Fruit fly (Drosophila melanogaster) whole organism, embryonic: ENCODE data around the gene CG1951.

Experiments used
- Ada2b ChIP-seq: fragments of 200-800 bp; sonication (Bioruptor generic); IDR thresholded peaks from 2 replicates; pipeline ENCODE4 v1.3.6; 2022; ENCODE audit warnings: missing biosample characterization, missing genetic modification characterization
- CG10565 ChIP-seq: fragments of 200-800 bp; sonication (Bioruptor generic); optimal IDR thresholded peaks from 3 replicates; lab custom pipeline; 2016; ENCODE audit warnings: missing biosample characterization, mild to moderate bottlenecking, missing genetic modification characterization
- CG14667 ChIP-seq: fragments of 200-800 bp; sonication (Bioruptor generic); IDR thresholded peaks from 2 replicates; pipeline ENCODE4 v1.3.6; 2022; ENCODE audit warnings: missing biosample characterization, missing genetic modification characterization
- CG1647 ChIP-seq: fragments of 200-800 bp; sonication (Bioruptor generic); optimal IDR thresholded peaks from 3 replicates; lab custom pipeline; 2016; ENCODE audit warnings: missing biosample characterization, missing genetic modification characterization
- CG16863 ChIP-seq: fragments of 200-800 bp; sonication (Bioruptor generic); optimal IDR thresholded peaks from 3 replicates; lab custom pipeline; 2016; ENCODE audit warnings: missing biosample characterization, missing genetic modification characterization
- CG18011 ChIP-seq: fragments of 200-800 bp; sonication (Bioruptor generic); optimal IDR thresholded peaks from 2 replicates; lab custom pipeline; 2017; ENCODE audit warnings: missing biosample characterization, missing genetic modification characterization, mild to moderate bottlenecking, moderate library complexity, missing genotype
- CG18599 ChIP-seq: fragments of 200-800 bp; sonication (Bioruptor generic); optimal IDR thresholded peaks from 3 replicates; lab custom pipeline; 2017; ENCODE audit warnings: missing biosample characterization, missing genetic modification characterization, mild to moderate bottlenecking, moderate library complexity, missing genetic modification reagents
- CG18619 ChIP-seq: fragments of 200-800 bp; sonication (Bioruptor generic); optimal IDR thresholded peaks from 3 replicates; lab custom pipeline; 2017; ENCODE audit warnings: missing biosample characterization, mild to moderate bottlenecking, missing genetic modification characterization
- CG30431 ChIP-seq: fragments of 200-800 bp; sonication (Bioruptor generic); optimal IDR thresholded peaks from 2 replicates; lab custom pipeline; 2017; ENCODE audit warnings: missing biosample characterization, missing genetic modification characterization
- CG31441 ChIP-seq: fragments of 200-800 bp; sonication (Bioruptor generic); IDR thresholded peaks from 2 replicates; pipeline ENCODE4 v1.3.6; 2022; ENCODE audit warnings: missing biosample characterization, missing genetic modification characterization
- CG4404 ChIP-seq: fragments of 200-800 bp; sonication (Bioruptor generic); IDR thresholded peaks from 2 replicates; pipeline ENCODE4 v1.3.6; 2022; ENCODE audit warnings: missing biosample characterization, missing genetic modification characterization
- CG6791 ChIP-seq: fragments of 200-800 bp; sonication (Bioruptor generic); IDR thresholded peaks from 3 replicates; pipeline ENCODE4 v1.3.6; 2022; ENCODE audit warnings: missing biosample characterization, missing genetic modification characterization; ENCODE audit not compliant: partially characterized antibody
- CG7786 ChIP-seq: fragments of 200-800 bp; sonication (Bioruptor generic); optimal IDR thresholded peaks from 2 replicates; lab custom pipeline; 2016; ENCODE audit warnings: missing biosample characterization, missing genetic modification characterization
- CG8388 ChIP-seq: fragments of 200-800 bp; sonication (Bioruptor generic); optimal IDR thresholded peaks from 2 replicates; lab custom pipeline; 2019; ENCODE audit warnings: missing biosample characterization, mild to moderate bottlenecking, missing genetic modification characterization, moderate library complexity
- CG9215 ChIP-seq: fragments of 200-800 bp; sonication (Bioruptor generic); IDR thresholded peaks from 2 replicates; pipeline ENCODE4 v1.3.6; 2022; ENCODE audit warnings: missing biosample characterization, missing genetic modification characterization
- Camta ChIP-seq: fragments of 200-800 bp; sonication (Bioruptor generic); optimal IDR thresholded peaks from 2 replicates; lab custom pipeline; 2016; ENCODE audit warnings: missing biosample characterization, missing genetic modification characterization
- CoRest ChIP-seq: fragments of 200-800 bp; sonication (Bioruptor generic); optimal IDR thresholded peaks from 3 replicates; lab custom pipeline; 2018; ENCODE audit warnings: missing biosample characterization, mild to moderate bottlenecking, missing genetic modification characterization, moderate library complexity
- Deaf1 ChIP-seq: fragments of 200-800 bp; optimal IDR thresholded peaks from 3 replicates; lab custom pipeline; 2019; ENCODE audit warnings: missing biosample characterization, mild to moderate bottlenecking, missing genetic modification characterization, moderate library complexity
- E2f2 ChIP-seq: fragments of 200-800 bp; sonication (Bioruptor generic); IDR thresholded peaks from 2 replicates; pipeline ENCODE4 v1.3.6; 2022; ENCODE audit warnings: missing biosample characterization, missing genetic modification characterization
- Eip74EF ChIP-seq, 2 experiments: fragments of 200-800 bp in 1 of 2; fragments of >200 bp in 1 of 2; sonication (Bioruptor generic) in 1 of 2; optimal IDR thresholded peaks; 2 replicates each; lab custom pipeline; 2017 to 2019; ENCODE audit warnings: missing biosample characterization in 2 of 2, missing genetic modification characterization in 2 of 2, mild to moderate bottlenecking in 1 of 2, moderate library complexity in 1 of 2
- HLHmδ ChIP-seq: fragments of 200-800 bp; sonication (Bioruptor generic); optimal IDR thresholded peaks from 2 replicates; lab custom pipeline; 2018; ENCODE audit warnings: missing biosample characterization, mild to moderate bottlenecking, missing genetic modification characterization, moderate library complexity
- Hey ChIP-seq: fragments of 200-800 bp; sonication (Bioruptor generic); optimal IDR thresholded peaks from 3 replicates; lab custom pipeline; 2018; ENCODE audit warnings: missing biosample characterization, mild to moderate bottlenecking, missing genetic modification characterization
- HmgZ ChIP-seq: fragments of 200-800 bp; sonication (Bioruptor generic); optimal IDR thresholded peaks from 2 replicates; lab custom pipeline; 2018; ENCODE audit warnings: missing biosample characterization, mild to moderate bottlenecking, missing genetic modification characterization
- Mes4 ChIP-seq: fragments of 200-800 bp; sonication (Bioruptor generic); optimal IDR thresholded peaks from 2 replicates; lab custom pipeline; 2016; ENCODE audit warnings: missing biosample characterization, missing genetic modification characterization
- ac ChIP-seq: fragments of 200-800 bp; sonication (Bioruptor generic); optimal IDR thresholded peaks from 3 replicates; lab custom pipeline; 2017; ENCODE audit warnings: missing biosample characterization, mild to moderate bottlenecking, missing genetic modification characterization
- al ChIP-seq: fragments of 200-800 bp; sonication (Bioruptor generic); IDR thresholded peaks from 2 replicates; pipeline ENCODE4 v1.3.6; 2022; ENCODE audit warnings: missing biosample characterization, missing genetic modification characterization
- ash1 ChIP-seq: fragments of 200-800 bp; sonication (Bioruptor generic); optimal IDR thresholded peaks from 2 replicates; lab custom pipeline; 2018; ENCODE audit warnings: missing biosample characterization, mild to moderate bottlenecking, missing genetic modification characterization
- bab2 ChIP-seq: fragments of 200-800 bp; sonication (Bioruptor generic); optimal IDR thresholded peaks from 2 replicates; lab custom pipeline; 2016; ENCODE audit warnings: missing biosample characterization, missing genetic modification characterization
- cato ChIP-seq: fragments of 200-800 bp; sonication (Bioruptor generic); optimal IDR thresholded peaks from 2 replicates; lab custom pipeline; 2016; ENCODE audit warnings: missing biosample characterization, missing genetic modification characterization, borderline replicate concordance
- crc ChIP-seq: fragments of 200-800 bp; sonication (Bioruptor generic); optimal IDR thresholded peaks from 2 replicates; lab custom pipeline; 2016; ENCODE audit warnings: missing biosample characterization, missing genetic modification characterization
- eve ChIP-seq, 2 experiments: fragments of >200 bp; optimal IDR thresholded peaks; 2 replicates each; lab custom pipeline; 2017; ENCODE audit warnings: missing biosample characterization in 2 of 2, missing genetic modification characterization in 2 of 2
- ewg ChIP-seq: fragments of 200-800 bp; sonication (Bioruptor generic); optimal IDR thresholded peaks from 3 replicates; lab custom pipeline; 2017; ENCODE audit warnings: mild to moderate bottlenecking, missing biosample characterization, missing genetic modification reagents, missing genetic modification characterization
- fd102C ChIP-seq: fragments of 200-800 bp; sonication (Bioruptor generic); optimal IDR thresholded peaks from 2 replicates; lab custom pipeline; 2018; ENCODE audit warnings: missing biosample characterization, mild to moderate bottlenecking, missing genetic modification characterization, moderate library complexity
- fd96Cb ChIP-seq: fragments of 200-800 bp; sonication (Bioruptor generic); optimal IDR thresholded peaks from 2 replicates; lab custom pipeline; 2018; ENCODE audit warnings: missing biosample characterization, mild to moderate bottlenecking, missing genetic modification characterization, moderate library complexity
- fu2 ChIP-seq: fragments of 200-800 bp; sonication (Bioruptor generic); optimal IDR thresholded peaks from 2 replicates; lab custom pipeline; 2016; ENCODE audit warnings: missing biosample characterization, missing genetic modification characterization
- gem ChIP-seq: fragments of 200-800 bp; sonication (Bioruptor generic); optimal IDR thresholded peaks from 2 replicates; lab custom pipeline; 2019; ENCODE audit warnings: missing biosample characterization, mild to moderate bottlenecking, missing genetic modification characterization, moderate library complexity
- gsb ChIP-seq: fragments of 200-800 bp; sonication (Bioruptor generic); IDR thresholded peaks from 2 replicates; pipeline ENCODE4 v1.3.6; 2022; ENCODE audit warnings: missing biosample characterization, missing genetic modification characterization
- hth ChIP-seq: fragments of >200 bp; optimal IDR thresholded peaks from 2 replicates; lab custom pipeline; 2017; ENCODE audit warnings: inconsistent platforms
- jigr1 ChIP-seq: fragments of 200-800 bp; sonication (Bioruptor generic); IDR thresholded peaks from 3 replicates; pipeline ENCODE4 v1.3.6; 2022; ENCODE audit warnings: missing biosample characterization, missing genetic modification characterization
- lbe ChIP-seq: fragments of 200-800 bp; sonication (Bioruptor generic); optimal IDR thresholded peaks from 2 replicates; lab custom pipeline; 2016; ENCODE audit warnings: missing biosample characterization, mild to moderate bottlenecking, missing genetic modification characterization
- pho ChIP-seq: fragments of 200-800 bp; sonication (Bioruptor generic); optimal IDR thresholded peaks from 2 replicates; lab custom pipeline; 2016; ENCODE audit warnings: missing biosample characterization, missing genetic modification characterization
- sim ChIP-seq: fragments of 200-800 bp; sonication (Bioruptor generic); IDR thresholded peaks from 2 replicates; pipeline ENCODE4 v1.3.6; 2022; ENCODE audit warnings: missing biosample characterization, missing genetic modification characterization
- sna ChIP-seq: fragments of 200-800 bp; sonication (Bioruptor generic); IDR thresholded peaks from 2 replicates; pipeline ENCODE4 v1.3.6; 2022; ENCODE audit warnings: missing biosample characterization, missing genetic modification characterization; ENCODE audit not compliant: partially characterized antibody
- sr ChIP-seq: fragments of 200-800 bp; sonication (Bioruptor generic); IDR thresholded peaks from 3 replicates; pipeline ENCODE4 v1.3.6; 2022; ENCODE audit warnings: missing biosample characterization, missing genetic modification characterization
- ssp ChIP-seq: fragments of 200-800 bp; sonication (Bioruptor generic); IDR thresholded peaks from 2 replicates; pipeline ENCODE4 v1.3.6; 2022; ENCODE audit warnings: missing biosample characterization, missing genetic modification characterization
- sug ChIP-seq: fragments of 200-800 bp; optimal IDR thresholded peaks from 2 replicates; lab custom pipeline; 2019; ENCODE audit warnings: missing biosample characterization, mild to moderate bottlenecking, missing genetic modification characterization, moderate library complexity
- tll ChIP-seq, 2 experiments: fragments of 200-800 bp in 1 of 2; fragments of >200 bp in 1 of 2; sonication (Bioruptor generic) in 1 of 2; optimal IDR thresholded peaks; 2 replicates each; lab custom pipeline; 2017 to 2019; ENCODE audit warnings: missing biosample characterization in 2 of 2, missing genetic modification characterization in 2 of 2, mild to moderate bottlenecking in 1 of 2, moderate library complexity in 1 of 2
- trh ChIP-seq: fragments of 200-800 bp; sonication (Bioruptor generic); optimal IDR thresholded peaks from 2 replicates; lab custom pipeline; 2016; ENCODE audit warnings: missing biosample characterization, missing genetic modification characterization
- z ChIP-seq: fragments of 200-800 bp; sonication (Bioruptor generic); IDR thresholded peaks from 3 replicates; pipeline ENCODE4 v1.3.6; 2022; ENCODE audit warnings: missing biosample characterization, missing genetic modification characterization
- zen ChIP-seq: fragments of 200-800 bp; sonication (Bioruptor generic); optimal IDR thresholded peaks from 3 replicates; lab custom pipeline; 2018; ENCODE audit warnings: missing biosample characterization, mild to moderate bottlenecking, missing genetic modification characterization, moderate library complexity

Gene CG1951

dm6 chr3R:29040526-29041195 is 13.6 kb downstream of the CG1951 start (continued):
- no peak for TF ChIP-seq bab2
- TF ChIP-seq Camta: no peak
- TF ChIP-seq CG7786 (GFP tag; lab: Kevin White, UChicago): no peak
- TF ChIP-seq sug (tag; lab: Kevin White, UChicago): no peak
- TF ChIP-seq hth (lab: Kevin White, UChicago): no peak
- no peak for TF ChIP-seq ewg (GFP tag; lab: Kevin White, UChicago)
- TF ChIP-seq CG8388 (GFP tag; lab: Kevin White, UChicago): peak; percentile 58
- TF ChIP-seq trh (GFP tag; lab: Kevin White, UChicago): no peak
- TF ChIP-seq sr: no peak
- TF ChIP-seq CG1647 (GFP tag; lab: Kevin White, UChicago): no peak
- no peak for TF ChIP-seq CG10565 (GFP tag; lab: Kevin White, UChicago)
- no peak for TF ChIP-seq HLHmδ (GFP tag; lab: Kevin White, UChicago)
- peak; percentile 12 for TF ChIP-seq CG30431 (GFP tag; lab: Kevin White, UChicago)
- TF ChIP-seq gem (tag; lab: Kevin White, UChicago): peak; percentile 88
- TF ChIP-seq CG18599 (GFP tag; lab: Kevin White, UChicago): no peak
- TF ChIP-seq Eip74EF (GFP tag; optimal IDR thresholded peaks at IDR 0.05; lab: Kevin White, UChicago): no peak
- no peak for TF ChIP-seq Hey (tag; lab: Kevin White, UChicago)
- no peak for TF ChIP-seq ssp (GFP tag; lab: Robert Waterston, UW)
- peak; percentile 25 for TF ChIP-seq cato (GFP tag; lab: Kevin White, UChicago)
- no peak for TF ChIP-seq zen (tag; lab: Kevin White, UChicago)
- peak; percentile 23 for TF ChIP-seq pho
- TF ChIP-seq CG6791: no peak
- TF ChIP-seq CG14667 (GFP tag; lab: Robert Waterston, UW): no peak
- no peak for TF ChIP-seq gsb (GFP tag; lab: Robert Waterston, UW)
- no peak for TF ChIP-seq jigr1
- peak; percentile 26; the same call in 1 of the 2 replicates for TF ChIP-seq E2f2 (GFP tag; lab: Robert Waterston, UW)
- TF ChIP-seq CG18619 (GFP tag; lab: Kevin White, UChicago): peak; percentile 59
- no peak for TF ChIP-seq tll (GFP tag; optimal IDR thresholded peaks at IDR 0.05; lab: Kevin White, UChicago)
- no peak for TF ChIP-seq ac (GFP tag; lab: Kevin White, UChicago)
- TF ChIP-seq al (GFP tag; lab: Robert Waterston, UW): peak; percentile 47; the same call in 1 of the 2 replicates
- no peak for TF ChIP-seq fu2 (GFP tag; lab: Kevin White, UChicago)
- no peak for TF ChIP-seq Mes4
- TF ChIP-seq CG16863 (GFP tag; lab: Kevin White, UChicago): no peak
- no peak for TF ChIP-seq sim (GFP tag; lab: Robert Waterston, UW)
- no peak for TF ChIP-seq Deaf1 (tag; lab: Kevin White, UChicago)
- peak; percentile 71 for TF ChIP-seq HmgZ (tag; lab: Kevin White, UChicago)
- TF ChIP-seq Ada2b: peak; percentile 28
- TF ChIP-seq CG9215 (GFP tag; lab: Robert Waterston, UW): 0 out of 2 replicates have a peak, but pooled peaks have one; percentile 14
- TF ChIP-seq CG18011 (GFP tag; lab: Kevin White, UChicago): peak; percentile 17
- TF ChIP-seq CG31441 (GFP tag; lab: Robert Waterston, UW): no peak; the same call in 1 of the 2 replicates
- TF ChIP-seq sna: no peak
- TF ChIP-seq eve (GFP tag; optimal IDR thresholded peaks at IDR 0.05; lab: Kevin White, UChicago): no peak
- TF ChIP-seq CG4404 (GFP tag; lab: Robert Waterston, UW): no peak
- TF ChIP-seq z (GFP tag; lab: Robert Waterston, UW): no peak
- TF ChIP-seq ash1: no peak
- TF ChIP-seq fd96Cb: peak; percentile 60
- TF ChIP-seq fd102C (GFP tag; lab: Kevin White, UChicago): no peak
- no peak for TF ChIP-seq CoRest (tag; lab: Kevin White, UChicago)
- TF ChIP-seq crc (GFP tag; lab: Kevin White, UChicago): no peak
- no peak for TF ChIP-seq lbe (GFP tag; lab: Kevin White, UChicago)
